Worm (Caenorhabditis elegans) whole organism, L3 larva: ENCODE measurements around the gene clec-162.

Experiments
- R02D3.7 ChIP-seq: fragments of 150-350 bp; optimal IDR thresholded peaks from 2 replicates; lab custom pipeline; 2014; ENCODE audit warnings: missing biosample characterization, missing genetic modification characterization
- ZK546.5 ChIP-seq: sonication (generic microtip); optimal IDR thresholded peaks from 2 replicates; lab custom pipeline; 2017; ENCODE audit warnings: missing biosample characterization, missing genetic modification characterization
- egl-5 ChIP-seq: fragments of 150-350 bp; optimal IDR thresholded peaks from 2 replicates; lab custom pipeline; 2017; ENCODE audit warnings: missing biosample characterization, missing genetic modification reagents, missing genetic modification characterization, inconsistent platforms
- elt-2 ChIP-seq: sonication (generic microtip); optimal IDR thresholded peaks from 2 replicates; lab custom pipeline; 2016; ENCODE audit warnings: missing genetic modification reagents, mild to moderate bottlenecking, missing genetic modification characterization, missing compliant biosample characterization
- nhr-25 ChIP-seq: sonication (generic microtip); optimal IDR thresholded peaks from 2 replicates; lab custom pipeline; 2017; ENCODE audit warnings: missing biosample characterization, missing genetic modification characterization
- snpc-4 ChIP-seq: fragments of 150-350 bp; optimal IDR thresholded peaks from 2 replicates; lab custom pipeline; 2014; ENCODE audit warnings: missing biosample characterization, missing genetic modification characterization

- TF ChIP-seq elt-2 (no peak), R02D3.7 (no peak), nhr-25 (tag; lab: Kevin White, UChicago) (no peak), ZK546.5 (tag; lab: Kevin White, UChicago) (no peak), snpc-4 (tag; lab: Kevin White, UChicago) (no peak), egl-5 (tag; lab: Kevin White, UChicago) (no peak)
Observed at ce11 chrIII:9678819-9679218, 46.2 kb downstream of the clec-162 start, which contains the start of gene ugt-60.
